Fruit fly (Drosophila melanogaster) whole organism: ENCODE results near the gene CG2794.

Experiments used
- CG8478 ChIP-seq: fragments of >200 bp; optimal IDR thresholded peaks from 2 replicates; lab custom pipeline; 2018; ENCODE audit warnings: inconsistent platforms
- Dll ChIP-seq: fragments of >200 bp; optimal IDR thresholded peaks from 2 replicates; lab custom pipeline; 2017
- EcR ChIP-seq, 2 experiments: fragments of >200 bp; optimal IDR thresholded peaks; 2 replicates each; lab custom pipeline; 2017; ENCODE audit warnings: missing biosample characterization in 2 of 2, missing genetic modification characterization in 2 of 2, missing genetic modification reagents in 2 of 2
- pan ChIP-seq: fragments of >200 bp; optimal IDR thresholded peaks from 2 replicates; lab custom pipeline; 2017
- psq ChIP-seq: fragments of >200 bp; optimal IDR thresholded peaks from 2 replicates; lab custom pipeline; 2017
- usp ChIP-seq: fragments of >200 bp; optimal IDR thresholded peaks from 2 replicates; lab custom pipeline; 2017; ENCODE audit warnings: missing biosample characterization, missing genetic modification characterization, mixed read lengths

dm6 chr2L:563769-564550 lies at the start of gene CG2794, which contains the start of gene uncNacbeta:
- TF ChIP-seq Dll (lab: Kevin White, UChicago): no peak
- no peak for TF ChIP-seq psq (lab: Kevin White, UChicago)
- TF ChIP-seq CG8478 (lab: Kevin White, UChicago): no peak
- TF ChIP-seq usp (GFP tag; lab: Kevin White, UChicago): no peak
- no peak for TF ChIP-seq EcR (GFP tag; optimal IDR thresholded peaks at IDR 0.05; lab: Kevin White, UChicago)
- TF ChIP-seq pan: no peak
